Worm (Caenorhabditis elegans) whole organism, late embryonic: Measurements from ENCODE around the gene pmp-2.

Experiments
- K02D7.2 ChIP-seq: sonication (generic microtip); optimal IDR thresholded peaks from 2 replicates; lab custom pipeline; 2017; ENCODE audit warnings: mild to moderate bottlenecking, missing genetic modification characterization, missing compliant biosample characterization
- K09A11.1 ChIP-seq: sonication (generic microtip); optimal IDR thresholded peaks from 2 replicates; lab custom pipeline; 2017; ENCODE audit warnings: antibody characterized with exemption, mild to moderate bottlenecking, missing genetic modification characterization, missing compliant biosample characterization; ENCODE audit not compliant: insufficient read depth
- ceh-14 ChIP-seq: sonication (generic microtip); optimal IDR thresholded peaks from 2 replicates; lab custom pipeline; 2016; ENCODE audit warnings: missing genotype, missing genetic modification characterization, missing compliant biosample characterization
- ceh-18 ChIP-seq: sonication (generic microtip); optimal IDR thresholded peaks from 2 replicates; lab custom pipeline; 2016; ENCODE audit warnings: missing genetic modification characterization, missing compliant biosample characterization
- ceh-19 ChIP-seq: fragments of 200-800 bp; sonication (Bioruptor generic); optimal IDR thresholded peaks from 2 replicates; lab custom pipeline; 2018; ENCODE audit warnings: mild to moderate bottlenecking, missing genetic modification characterization, missing compliant biosample characterization
- ceh-24 ChIP-seq: sonication (generic microtip); optimal IDR thresholded peaks from 2 replicates; lab custom pipeline; 2016; ENCODE audit warnings: mild to moderate bottlenecking, missing genetic modification characterization, missing compliant biosample characterization
- ceh-30 ChIP-seq: fragments of 150-350 bp; optimal IDR thresholded peaks from 2 replicates; lab custom pipeline; 2014; ENCODE audit warnings: missing biosample characterization, missing genetic modification characterization
- ceh-31 ChIP-seq: sonication (generic microtip); optimal IDR thresholded peaks from 2 replicates; lab custom pipeline; 2016; ENCODE audit warnings: missing genetic modification characterization, missing compliant biosample characterization
- ceh-34 ChIP-seq: sonication (generic microtip); optimal IDR thresholded peaks from 2 replicates; lab custom pipeline; 2016; ENCODE audit warnings: mild to moderate bottlenecking, missing genetic modification characterization, missing compliant biosample characterization
- ceh-45 ChIP-seq: fragments of 200-800 bp; sonication (Bioruptor generic); IDR thresholded peaks from 2 replicates; pipeline ENCODE4 v1.3.6; 2022; ENCODE audit warnings: missing genetic modification reagents, missing genetic modification characterization, missing compliant biosample characterization
- ceh-6 ChIP-seq: fragments of 200-800 bp; sonication (Bioruptor generic); optimal IDR thresholded peaks from 2 replicates; lab custom pipeline; 2018; ENCODE audit warnings: mild to moderate bottlenecking, missing genetic modification characterization, missing compliant biosample characterization
- ceh-9 ChIP-seq: sonication (generic microtip); optimal IDR thresholded peaks from 2 replicates; lab custom pipeline; 2016; ENCODE audit warnings: mild to moderate bottlenecking, missing genetic modification characterization, inconsistent platforms, missing compliant biosample characterization
- elt-2 ChIP-seq: sonication (generic microtip); optimal IDR thresholded peaks from 2 replicates; lab custom pipeline; 2016; ENCODE audit warnings: missing genetic modification reagents, missing genetic modification characterization, missing compliant biosample characterization
- elt-4 ChIP-seq: sonication (generic microtip); optimal IDR thresholded peaks from 2 replicates; lab custom pipeline; 2016; ENCODE audit warnings: missing genetic modification characterization, missing compliant biosample characterization
- fax-1 ChIP-seq: sonication (generic microtip); optimal IDR thresholded peaks from 2 replicates; lab custom pipeline; 2016; ENCODE audit warnings: missing genotype, missing genetic modification characterization, missing compliant biosample characterization
- fkh-10 ChIP-seq: fragments of 150-350 bp; optimal IDR thresholded peaks from 2 replicates; lab custom pipeline; 2014; ENCODE audit warnings: missing biosample characterization, missing genetic modification reagents, missing genetic modification characterization
- hlh-15 ChIP-seq: sonication (generic microtip); optimal IDR thresholded peaks from 2 replicates; lab custom pipeline; 2016; ENCODE audit warnings: missing genetic modification characterization, missing compliant biosample characterization
- lim-6 ChIP-seq: sonication (generic microtip); optimal IDR thresholded peaks from 2 replicates; lab custom pipeline; 2016; ENCODE audit warnings: missing genetic modification characterization, missing compliant biosample characterization
- mec-3 ChIP-seq: sonication (generic microtip); optimal IDR thresholded peaks from 2 replicates; lab custom pipeline; 2016; ENCODE audit warnings: borderline replicate concordance, missing genetic modification characterization, missing compliant biosample characterization
- nfya-1 ChIP-seq: sonication (generic microtip); optimal IDR thresholded peaks from 2 replicates; lab custom pipeline; 2017; ENCODE audit warnings: missing genetic modification characterization, mild to moderate bottlenecking, missing compliant biosample characterization, antibody characterized with exemption, moderate library complexity
- nhr-11 ChIP-seq: fragments of 150-350 bp; optimal IDR thresholded peaks from 2 replicates; lab custom pipeline; 2014; ENCODE audit warnings: missing biosample characterization, missing genetic modification characterization
- npax-4 ChIP-seq: sonication (generic microtip); optimal IDR thresholded peaks from 2 replicates; lab custom pipeline; 2016; ENCODE audit warnings: missing genetic modification characterization, missing compliant biosample characterization
- odd-2 ChIP-seq: sonication (generic microtip); optimal IDR thresholded peaks from 2 replicates; lab custom pipeline; 2017; ENCODE audit warnings: antibody characterized with exemption, mild to moderate bottlenecking, missing genetic modification characterization, missing compliant biosample characterization
- pag-3 ChIP-seq: sonication (generic microtip); optimal IDR thresholded peaks from 2 replicates; lab custom pipeline; 2016; ENCODE audit warnings: missing compliant biosample characterization, missing genetic modification characterization, borderline replicate concordance
- pat-9 ChIP-seq: fragments of 200-800 bp; sonication (Bioruptor generic); optimal IDR thresholded peaks from 2 replicates; lab custom pipeline; 2018; ENCODE audit warnings: mild to moderate bottlenecking, missing genetic modification characterization, moderate library complexity, missing compliant biosample characterization
- pha-4 ChIP-seq: fragments of 150-350 bp; optimal IDR thresholded peaks from 2 replicates; lab custom pipeline; 2018; ENCODE audit warnings: missing biosample characterization, missing genetic modification reagents, missing genetic modification characterization
- pqm-1 ChIP-seq: sonication (generic microtip); optimal IDR thresholded peaks from 2 replicates; lab custom pipeline; 2016; ENCODE audit warnings: missing genetic modification characterization, missing compliant biosample characterization
- ref-2 ChIP-seq: sonication (generic microtip); optimal IDR thresholded peaks from 2 replicates; lab custom pipeline; 2016; ENCODE audit warnings: missing genetic modification characterization, missing compliant biosample characterization
- rnt-1 ChIP-seq: sonication (generic microtip); optimal IDR thresholded peaks from 2 replicates; lab custom pipeline; 2016; ENCODE audit warnings: missing genetic modification characterization, missing compliant biosample characterization
- sox-4 ChIP-seq: sonication (generic microtip); optimal IDR thresholded peaks from 2 replicates; lab custom pipeline; 2017; ENCODE audit warnings: mild to moderate bottlenecking, missing genetic modification characterization, inconsistent platforms, missing compliant biosample characterization
- tbx-2 ChIP-seq: sonication (generic microtip); optimal IDR thresholded peaks from 2 replicates; lab custom pipeline; 2016; ENCODE audit warnings: missing genetic modification characterization, missing compliant biosample characterization
- tbx-7 ChIP-seq: sonication (generic microtip); optimal IDR thresholded peaks from 2 replicates; lab custom pipeline; 2016; ENCODE audit warnings: missing genotype, missing genetic modification characterization, missing compliant biosample characterization
- ttx-3 ChIP-seq: sonication (generic microtip); optimal IDR thresholded peaks from 2 replicates; lab custom pipeline; 2016; ENCODE audit warnings: missing genetic modification reagents, missing genetic modification characterization, missing compliant biosample characterization
- unc-42 ChIP-seq: sonication (generic microtip); optimal IDR thresholded peaks from 2 replicates; lab custom pipeline; 2016; ENCODE audit warnings: missing genotype, missing genetic modification characterization, missing compliant biosample characterization
- unc-55 ChIP-seq: sonication (generic microtip); optimal IDR thresholded peaks from 2 replicates; lab custom pipeline; 2017; ENCODE audit warnings: missing biosample characterization, missing genetic modification reagents, missing genetic modification characterization
- unc-86 ChIP-seq: sonication (generic microtip); optimal IDR thresholded peaks from 2 replicates; lab custom pipeline; 2016; ENCODE audit warnings: missing genetic modification characterization, missing compliant biosample characterization

pmp-2 gene

DNA sequence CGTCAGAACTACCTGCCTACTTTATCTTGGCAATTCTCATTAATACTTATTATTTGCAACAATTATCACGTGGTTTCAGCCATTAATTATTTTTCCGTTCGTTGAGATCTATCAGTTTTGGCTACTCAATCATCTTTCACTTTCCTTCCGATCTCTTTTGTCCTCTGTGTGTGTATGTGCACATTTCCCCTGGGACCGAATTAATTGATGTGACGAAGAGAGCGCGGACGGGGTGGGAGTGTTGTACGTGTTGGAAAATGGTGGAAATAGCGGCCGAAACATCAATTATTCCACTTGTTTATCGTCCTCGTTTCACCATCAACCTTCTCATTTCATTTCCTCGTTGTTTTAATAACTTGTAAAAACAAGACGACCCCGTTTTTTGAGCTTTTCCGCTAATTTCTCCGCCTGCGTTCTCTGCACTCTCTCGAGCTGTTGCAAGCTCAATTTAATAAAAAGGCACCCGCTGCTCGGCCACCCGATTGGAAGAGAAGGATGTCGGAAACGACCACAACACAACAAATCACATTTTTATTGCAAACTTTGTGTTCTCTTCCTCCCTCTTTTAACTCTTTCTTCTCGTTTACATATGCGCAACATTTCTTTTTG is 49.2 kb downstream of the pmp-2 start (continued):
- TF ChIP-seq K02D7.2 (tag; lab: Kevin White, UChicago), result no peak
- TF ChIP-seq elt-2, result no peak
- TF ChIP-seq ceh-31 (tag; lab: Kevin White, UChicago), result peak; percentile 53

ce11 chrII:6836762-6837566 is 50.6 kb downstream of the pmp-2 start:
- no peak for TF ChIP-seq K09A11.1 (tag; lab: Kevin White, UChicago)
- TF ChIP-seq elt-2, result peak; percentile 3
- peak; percentile 77 for TF ChIP-seq ceh-34 (tag; lab: Kevin White, UChicago)
- no peak for TF ChIP-seq tbx-7 (tag; lab: Kevin White, UChicago)
- TF ChIP-seq ceh-45 (GFP tag; lab: Robert Waterston, UW), result no peak
- TF ChIP-seq ceh-19, result peak; percentile 4
- no peak for TF ChIP-seq pha-4 (tag; lab: Kevin White, UChicago)
- no peak for TF ChIP-seq ceh-14 (tag; lab: Kevin White, UChicago)

DNA sequence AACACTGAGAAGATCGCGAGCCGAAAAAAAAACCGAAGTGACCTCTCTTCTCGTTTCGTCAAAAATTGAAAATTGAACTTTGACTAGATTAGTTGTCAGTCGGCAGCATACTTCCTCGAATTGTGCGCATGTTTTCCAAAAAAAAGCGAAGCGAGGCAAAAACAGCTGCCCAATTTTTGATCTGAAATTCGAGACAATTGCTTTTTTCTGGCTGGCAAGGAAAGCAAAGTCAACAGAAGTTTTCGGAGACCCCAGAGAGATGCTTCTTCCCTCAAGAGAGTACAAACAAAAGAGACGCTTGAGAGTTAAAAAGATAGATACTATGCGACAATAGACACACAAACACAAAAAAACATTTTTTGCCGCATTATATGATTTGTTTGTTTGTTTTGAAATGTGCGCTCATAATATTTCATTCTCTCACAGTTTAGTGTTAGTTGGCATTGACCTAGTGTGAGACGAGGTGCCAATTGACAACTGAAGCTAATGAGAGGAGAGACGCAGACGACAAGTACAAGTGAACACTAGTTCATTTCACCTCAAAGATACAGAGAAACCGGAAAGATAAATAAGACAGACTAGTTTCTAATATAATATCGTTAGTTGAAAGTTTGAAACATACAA is 51.5 kb downstream of the pmp-2 start:
- peak; percentile 42 for TF ChIP-seq tbx-2 (tag; lab: Kevin White, UChicago)
- no peak for TF ChIP-seq ceh-6 (GFP tag; lab: Kevin White, UChicago)
- TF ChIP-seq unc-55 (GFP tag; lab: Kevin White, UChicago), result peak; percentile 13
- TF ChIP-seq unc-42 (tag; lab: Kevin White, UChicago), result no peak
- peak; percentile 27 for TF ChIP-seq ref-2 (tag; lab: Kevin White, UChicago)

- TF ChIP-seq ceh-31 (tag; lab: Kevin White, UChicago) (peak; percentile 4), ttx-3 (tag; lab: Kevin White, UChicago) (peak; percentile 31), nfya-1 (tag; lab: Kevin White, UChicago) (peak; percentile 13), hlh-15 (tag; lab: Kevin White, UChicago) (no peak), ceh-18 (tag; lab: Kevin White, UChicago) (no peak), ceh-9 (tag; lab: Kevin White, UChicago) (no peak), ceh-30 (no peak), rnt-1 (tag; lab: Kevin White, UChicago) (no peak), fkh-10 (no peak), unc-86 (no peak), pqm-1 (tag; lab: Kevin White, UChicago) (no peak), npax-4 (no peak), lim-6 (tag; lab: Kevin White, UChicago) (no peak), pag-3 (tag; lab: Kevin White, UChicago) (no peak), ceh-19 (no peak), unc-42 (tag; lab: Kevin White, UChicago) (peak; percentile 71), unc-55 (GFP tag; lab: Kevin White, UChicago) (peak; percentile 82), pat-9 (tag; lab: Kevin White, UChicago) (no peak)
Observed at ce11 chrII:6835500-6835899, 52.1 kb downstream of the pmp-2 start.

ce11 chrII:6834582-6835058 is 53.0 kb downstream of the pmp-2 start, which contains the start of gene egl-27:
egl-27 (plus strand) TSS chrII:6835008.
- TF ChIP-seq odd-2 (tag; lab: Kevin White, UChicago), result no peak
- TF ChIP-seq ceh-24 (tag; lab: Kevin White, UChicago), result no peak
- no peak for TF ChIP-seq nhr-11 (tag; lab: Kevin White, UChicago)
- no peak for TF ChIP-seq mec-3
- TF ChIP-seq elt-4, result no peak
- no peak for TF ChIP-seq ref-2 (tag; lab: Kevin White, UChicago)
- TF ChIP-seq sox-4 (tag; lab: Kevin White, UChicago), result no peak
- no peak for TF ChIP-seq elt-2
- no peak for TF ChIP-seq fax-1 (tag; lab: Kevin White, UChicago)
